Worm (Caenorhabditis elegans) whole organism, L1 larva: ENCODE results near the gene fbxl-1.
A peak's percentile ranks its signal among the peaks of the same experiment; 100 is the strongest.

ENCODE experiments used
- C04F5.9 ChIP-seq: sonication (generic microtip); optimal IDR thresholded peaks from 2 replicates; lab custom pipeline; 2016; ENCODE audit warnings: missing genetic modification characterization, missing compliant biosample characterization
- C34B4.2 ChIP-seq: sonication (generic microtip); optimal IDR thresholded peaks from 2 replicates; lab custom pipeline; 2017; ENCODE audit warnings: mild to moderate bottlenecking, missing genetic modification characterization, missing compliant biosample characterization
- Y116A8C.19 ChIP-seq: sonication (generic microtip); optimal IDR thresholded peaks from 2 replicates; lab custom pipeline; 2016; ENCODE audit warnings: missing compliant biosample characterization, missing genetic modification characterization, borderline replicate concordance
- aly-2 ChIP-seq: fragments of 150-350 bp; optimal IDR thresholded peaks from 2 replicates; lab custom pipeline; 2014; ENCODE audit warnings: missing biosample characterization, missing genetic modification characterization
- blmp-1 ChIP-seq: fragments of 150-350 bp; optimal IDR thresholded peaks from 2 replicates; lab custom pipeline; 2014; ENCODE audit warnings: missing biosample characterization, missing genetic modification characterization
- ceh-82 ChIP-seq, 3 experiments: fragments of 150-350 bp in 1 of 3; sonication (generic microtip) in 2 of 3; optimal IDR thresholded peaks; 2 replicates each; lab custom pipeline; 2014 to 2017; ENCODE audit warnings: missing biosample characterization in 3 of 3, missing genetic modification characterization in 3 of 3
- ceh-88 ChIP-seq: fragments of 200-800 bp; sonication (Bioruptor generic); IDR thresholded peaks from 2 replicates; pipeline ENCODE4 v1.3.6; 2022; ENCODE audit warnings: missing genetic modification characterization, missing compliant biosample characterization
- ces-1 ChIP-seq: fragments of 150-350 bp; optimal IDR thresholded peaks from 2 replicates; lab custom pipeline; 2014; ENCODE audit warnings: missing biosample characterization, missing genetic modification reagents, missing genetic modification characterization
- dpl-1 ChIP-seq, 3 experiments: fragments of 150-350 bp in 2 of 3; sonication (generic microtip) in 1 of 3; optimal IDR thresholded peaks; 2 replicates each; lab custom pipeline; 2014 to 2017; ENCODE audit warnings: missing biosample characterization in 3 of 3, missing genetic modification characterization in 3 of 3, missing genetic modification reagents in 3 of 3
- dsc-1 ChIP-seq: sonication (generic microtip); optimal IDR thresholded peaks from 2 replicates; lab custom pipeline; 2016; ENCODE audit warnings: mild to moderate bottlenecking, missing genetic modification characterization, missing compliant biosample characterization
- efl-1 ChIP-seq, 4 experiments: fragments of 150-350 bp; optimal IDR thresholded peaks in 3 of 4; peaks in 1 of 4; 1 replicate in 1 of 4; 2 replicates in 3 of 4; lab custom pipeline; 2014; ENCODE audit warnings: missing biosample characterization in 2 of 4, missing genetic modification characterization in 2 of 4, missing genetic modification reagents in 2 of 4
- egl-27 ChIP-seq, 2 experiments: fragments of 150-350 bp in 1 of 2; sonication (generic microtip); optimal IDR thresholded peaks; 3 replicates each; lab custom pipeline; 2017 to 2018; ENCODE audit warnings: missing biosample characterization in 2 of 2, missing genetic modification characterization in 2 of 2, missing genetic modification reagents in 2 of 2
- elt-2 ChIP-seq: sonication (generic microtip); optimal IDR thresholded peaks from 2 replicates; lab custom pipeline; 2016; ENCODE audit warnings: missing genetic modification characterization, mild to moderate bottlenecking, inconsistent platforms, missing compliant biosample characterization, missing genetic modification reagents
- fkh-10 ChIP-seq: sonication (generic microtip); optimal IDR thresholded peaks from 2 replicates; lab custom pipeline; 2017; ENCODE audit warnings: missing biosample characterization, missing genetic modification reagents, missing genetic modification characterization
- fos-1 ChIP-seq: fragments of 150-350 bp; optimal IDR thresholded peaks from 2 replicates; lab custom pipeline; 2014; ENCODE audit warnings: missing biosample characterization, missing genetic modification characterization
- hlh-17 ChIP-seq: fragments of 200-800 bp; sonication (Bioruptor generic); optimal IDR thresholded peaks from 2 replicates; lab custom pipeline; 2018; ENCODE audit warnings: missing genetic modification characterization, mild to moderate bottlenecking, missing compliant biosample characterization, moderate library complexity, borderline replicate concordance
- hpl-2 ChIP-seq: fragments of 150-350 bp; optimal IDR thresholded peaks from 2 replicates; lab custom pipeline; 2014; ENCODE audit warnings: missing biosample characterization, missing genetic modification reagents, missing genetic modification characterization
- irx-1 ChIP-seq: sonication (generic microtip); optimal IDR thresholded peaks from 2 replicates; lab custom pipeline; 2016; ENCODE audit warnings: missing genetic modification characterization, missing compliant biosample characterization
- isw-1 ChIP-seq: fragments of 200-800 bp; sonication (Bioruptor generic); IDR thresholded peaks from 2 replicates; pipeline ENCODE4 v1.3.6; 2022; ENCODE audit warnings: missing genetic modification characterization, missing compliant biosample characterization
- lin-13 ChIP-seq: fragments of 150-350 bp; optimal IDR thresholded peaks from 2 replicates; lab custom pipeline; 2014; ENCODE audit warnings: missing biosample characterization, missing genetic modification reagents, missing genetic modification characterization
- lin-15B ChIP-seq: fragments of 150-350 bp; sonication (generic microtip); optimal IDR thresholded peaks from 3 replicates; lab custom pipeline; 2014; ENCODE audit warnings: missing biosample characterization, missing genetic modification characterization
- lir-3 ChIP-seq: sonication (generic microtip); optimal IDR thresholded peaks from 2 replicates; lab custom pipeline; 2016; ENCODE audit warnings: mild to moderate bottlenecking, missing genetic modification characterization, moderate library complexity, missing compliant biosample characterization; ENCODE audit not compliant: poor library complexity
- lsy-2 ChIP-seq, 2 experiments: fragments of 150-350 bp; optimal IDR thresholded peaks; 2 replicates each; lab custom pipeline; 2014; ENCODE audit warnings: missing biosample characterization in 2 of 2, missing genetic modification characterization in 2 of 2
- nhr-11 ChIP-seq: fragments of 150-350 bp; optimal IDR thresholded peaks from 2 replicates; lab custom pipeline; 2014; ENCODE audit warnings: missing biosample characterization, missing genetic modification characterization
- nhr-12 ChIP-seq: sonication (generic microtip); optimal IDR thresholded peaks from 2 replicates; lab custom pipeline; 2017; ENCODE audit warnings: missing biosample characterization, missing genetic modification characterization
- nhr-19 ChIP-seq: fragments of 200-800 bp; sonication (Bioruptor generic); conservative IDR thresholded peaks from 2 replicates; pipeline ENCODE4 v1.3.6; 2022; ENCODE audit warnings: missing genetic modification characterization, missing compliant biosample characterization
- nhr-20 ChIP-seq: sonication (generic microtip); optimal IDR thresholded peaks from 2 replicates; lab custom pipeline; 2016; ENCODE audit warnings: mild to moderate bottlenecking, missing genetic modification characterization, missing compliant biosample characterization
- nhr-76 ChIP-seq: sonication (generic microtip); optimal IDR thresholded peaks from 2 replicates; lab custom pipeline; 2017; ENCODE audit warnings: missing biosample characterization, missing genetic modification characterization
- nhr-85 ChIP-seq: sonication (generic microtip); peaks from one replicate; lab custom pipeline; 2016; ENCODE audit warnings: missing genetic modification characterization, inconsistent platforms, missing compliant biosample characterization
- pax-3 ChIP-seq: fragments of 200-800 bp; sonication (Bioruptor generic); optimal IDR thresholded peaks from 2 replicates; lab custom pipeline; 2018; ENCODE audit warnings: mild to moderate bottlenecking, missing genetic modification characterization, moderate library complexity, missing compliant biosample characterization
- pqm-1 ChIP-seq: sonication (generic microtip); optimal IDR thresholded peaks from 3 replicates; lab custom pipeline; 2017; ENCODE audit warnings: missing biosample characterization, missing genetic modification characterization
- snu-23 ChIP-seq: sonication (generic microtip); optimal IDR thresholded peaks from 2 replicates; lab custom pipeline; 2016; ENCODE audit warnings: missing genetic modification characterization, missing compliant biosample characterization
- tbx-2 ChIP-seq: sonication (generic microtip); optimal IDR thresholded peaks from 2 replicates; lab custom pipeline; 2016; ENCODE audit warnings: missing genetic modification characterization, missing compliant biosample characterization
- tlp-1 ChIP-seq: fragments of 150-350 bp; optimal IDR thresholded peaks from 2 replicates; lab custom pipeline; 2014; ENCODE audit warnings: missing biosample characterization, missing genetic modification characterization
- unc-130 ChIP-seq: fragments of 150-350 bp; optimal IDR thresholded peaks from 2 replicates; lab custom pipeline; 2017; ENCODE audit warnings: missing biosample characterization, missing genetic modification characterization, inconsistent platforms
- unc-62 ChIP-seq: fragments of 150-350 bp; optimal IDR thresholded peaks from 2 replicates; lab custom pipeline; 2014; ENCODE audit warnings: missing biosample characterization, missing genetic modification reagents, missing genetic modification characterization
- unc-86 ChIP-seq: sonication (generic microtip); optimal IDR thresholded peaks from 2 replicates; lab custom pipeline; 2016; ENCODE audit warnings: missing genetic modification characterization, missing compliant biosample characterization
- xbp-1 ChIP-seq: sonication (generic microtip); optimal IDR thresholded peaks from 2 replicates; lab custom pipeline; 2016; ENCODE audit warnings: missing genetic modification characterization, missing compliant biosample characterization

The fbxl-1 gene

DNA sequence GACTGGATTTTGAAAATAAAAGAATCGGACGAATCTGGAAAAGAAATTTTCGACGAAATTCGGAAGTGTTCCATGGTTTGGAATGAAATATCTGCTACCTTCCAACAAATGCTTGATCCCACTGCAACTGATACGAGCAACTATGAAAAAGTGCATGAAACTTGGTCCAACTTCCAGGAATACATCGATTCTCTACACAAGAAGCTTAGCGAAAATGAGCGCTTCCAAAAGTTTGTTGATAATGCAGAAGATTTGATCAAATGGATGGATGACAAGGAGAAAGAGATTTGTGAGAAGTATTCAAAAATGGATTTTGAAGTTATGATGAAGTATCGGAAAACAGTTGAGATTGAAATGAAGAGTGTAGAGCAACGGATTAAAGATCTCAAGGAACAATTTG, 45.1 kb upstream of the fbxl-1 start:
- TF ChIP-seq dsc-1 (tag; lab: Kevin White, UChicago) (no peak), hlh-17 (no peak), pqm-1 (tag; lab: Kevin White, UChicago) (no peak), C04F5.9 (tag; lab: Kevin White, UChicago) (no peak), ceh-82 (tag; optimal IDR thresholded peaks at IDR 0.05; lab: Kevin White, UChicago) (no peak), nhr-12 (tag; lab: Kevin White, UChicago) (no peak), snu-23 (GFP tag; lab: Kevin White, UChicago) (no peak), lsy-2 (tag; optimal IDR thresholded peaks at IDR 0.05; lab: Kevin White, UChicago) (no peak), ces-1 (GFP tag; lab: Kevin White, UChicago) (no peak), nhr-20 (tag; lab: Kevin White, UChicago) (no peak), nhr-76 (no peak)

DNA sequence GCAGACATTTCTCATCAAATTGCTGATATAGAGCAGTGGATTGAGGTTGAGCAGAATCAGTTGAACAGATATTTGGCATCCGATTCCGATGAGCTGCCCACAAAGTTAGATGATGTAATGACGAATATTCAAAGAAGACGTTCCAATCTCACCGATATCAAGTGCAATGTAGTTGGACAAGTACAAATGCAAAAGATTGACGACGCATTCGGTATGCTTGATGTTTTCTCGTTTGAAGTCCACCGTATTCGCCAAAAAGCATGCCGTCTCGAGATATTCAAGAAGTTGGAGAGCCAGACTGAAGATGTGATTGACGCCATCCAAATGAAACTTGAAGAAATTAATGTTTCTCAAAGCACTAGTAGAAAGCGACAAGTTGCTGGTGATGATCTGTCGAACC, 42.5 kb upstream of the fbxl-1 start:
- TF ChIP-seq unc-130 (tag; lab: Kevin White, UChicago): no peak
- no peak for TF ChIP-seq blmp-1

DNA sequence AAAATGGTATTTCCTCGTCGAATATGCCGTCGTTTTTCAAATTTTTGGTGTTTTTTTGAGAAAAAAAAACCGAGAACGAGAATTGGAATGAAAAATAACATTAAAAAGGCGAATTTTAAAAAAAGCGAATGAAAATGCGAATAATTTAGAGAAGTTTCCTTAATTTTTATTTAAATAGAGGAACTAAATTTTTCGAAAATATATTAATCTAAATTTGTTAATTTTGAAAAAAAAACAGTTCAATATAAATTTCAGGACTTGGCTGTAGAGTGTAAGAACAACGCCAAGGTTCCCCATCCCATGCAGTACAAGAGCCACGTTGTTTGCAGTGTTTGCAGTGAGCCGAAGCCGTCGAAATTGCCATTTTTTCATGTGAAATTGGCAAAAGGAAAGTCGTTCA, 37.1 kb upstream of the fbxl-1 start, which contains the start of gene C50C3.19:
Gene C50C3.19, plus strand, starts transcription at position 301 of the 400 bp plus-strand sequence.
- TF ChIP-seq fos-1 (no peak), dpl-1 (GFP tag; optimal IDR thresholded peaks at IDR 0.05; lab: Kevin White, UChicago) (no peak), tlp-1 (no peak), elt-2 (tag; lab: Kevin White, UChicago) (no peak), C34B4.2 (tag; lab: Kevin White, UChicago) (no peak), nhr-11 (no peak), Y116A8C.19 (tag; lab: Kevin White, UChicago) (no peak), irx-1 (tag; lab: Kevin White, UChicago) (no peak), tbx-2 (tag; lab: Kevin White, UChicago) (no peak), egl-27 (tag; optimal IDR thresholded peaks at IDR 0.05; lab: Kevin White, UChicago) (no peak), C04F5.9 (tag; lab: Kevin White, UChicago) (no peak)

DNA sequence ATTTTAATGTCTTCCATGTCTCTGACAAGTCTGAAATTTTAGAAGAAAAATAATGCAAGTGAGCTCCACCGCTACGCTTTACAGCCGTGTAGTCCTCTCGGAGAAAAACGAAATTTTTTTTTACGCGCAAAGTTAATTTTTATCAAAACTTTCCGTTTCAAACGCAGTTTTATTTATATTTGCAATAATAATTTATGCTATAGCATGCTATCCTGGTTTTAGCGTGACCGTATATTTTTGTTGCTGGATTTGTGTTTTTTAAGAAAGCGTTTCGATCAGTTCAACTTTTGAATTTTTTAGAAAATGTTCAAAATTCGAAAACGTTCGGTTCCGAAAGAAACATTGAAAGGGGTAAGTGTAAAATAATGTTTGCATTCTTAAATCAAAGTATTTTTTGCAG, 35.9 kb upstream of the fbxl-1 start, which contains the start of gene C50C3.1:
Gene C50C3.1, plus strand, starts transcription at position 301 of the 400 bp plus-strand sequence.
- TF ChIP-seq aly-2 (tag; lab: Kevin White, UChicago) (no peak), efl-1 (optimal IDR thresholded peaks at IDR 0.05; lab: Kevin White, UChicago) (peak in 1 of 2 experiments; percentile 17), efl-1 (GFP tag; optimal IDR thresholded peaks at IDR 0.05 in 1 of 2; lab: Kevin White, UChicago) (no peak)

DNA sequence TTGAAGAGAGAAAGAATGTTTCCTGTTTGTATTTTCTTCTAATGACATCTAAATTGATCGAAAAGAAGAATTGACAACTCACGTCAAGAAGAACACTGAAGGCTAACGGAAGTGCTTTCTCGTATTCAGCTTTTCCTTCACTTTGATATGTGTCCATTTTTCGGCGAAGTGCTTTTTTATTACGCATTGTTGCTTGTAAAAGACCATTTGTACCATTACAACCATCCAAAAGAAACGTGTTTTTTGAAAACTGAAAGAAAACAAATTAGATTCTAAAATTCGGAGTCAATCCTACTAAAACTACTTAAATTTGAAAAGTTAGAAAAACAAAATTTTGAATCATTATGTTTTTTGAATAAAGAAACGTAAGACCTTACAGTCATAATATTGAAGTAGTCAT, 28.6 kb upstream of the fbxl-1 start:
- TF ChIP-seq lin-15B (tag; lab: Kevin White, UChicago) (no peak), ceh-88 (GFP tag; lab: Robert Waterston, UW) (no peak), lin-13 (GFP tag; lab: Kevin White, UChicago) (no peak), unc-86 (tag; lab: Kevin White, UChicago) (no peak), isw-1 (GFP tag; lab: Robert Waterston, UW) (no peak), hpl-2 (GFP tag; lab: Kevin White, UChicago) (no peak), egl-27 (tag; optimal IDR thresholded peaks at IDR 0.05; lab: Kevin White, UChicago) (no peak)

DNA sequence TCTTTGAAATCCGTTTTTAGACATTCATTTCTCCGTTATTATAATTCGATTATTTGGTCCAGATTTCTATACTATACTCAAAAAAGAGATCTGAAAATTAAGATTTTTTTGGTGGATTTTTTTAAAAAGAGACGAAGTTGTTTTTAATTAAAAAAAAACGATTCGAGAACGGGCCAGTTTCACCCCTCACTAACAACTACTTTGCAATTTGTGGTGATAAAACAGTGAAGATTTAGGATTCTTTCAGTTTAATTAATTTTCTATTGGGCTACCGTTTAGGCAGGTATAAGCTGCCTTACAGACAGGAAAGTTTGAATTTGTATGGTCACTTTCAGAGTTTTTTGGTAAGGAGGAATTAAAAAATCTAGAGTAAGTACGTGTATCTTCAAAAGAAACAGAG, 26.5 kb upstream of the fbxl-1 start, which contains the start of gene unc-36:
Gene unc-36, minus strand, starts transcription at position 101 of the 400 bp plus-strand sequence.
- no peak for TF ChIP-seq egl-27 (tag; optimal IDR thresholded peaks at IDR 0.05; lab: Kevin White, UChicago)
- TF ChIP-seq hpl-2 (GFP tag; lab: Kevin White, UChicago): no peak
- no peak for TF ChIP-seq lin-13 (GFP tag; lab: Kevin White, UChicago)
- TF ChIP-seq ceh-88 (GFP tag; lab: Robert Waterston, UW): no peak
- TF ChIP-seq fkh-10: no peak
- no peak for TF ChIP-seq unc-86 (tag; lab: Kevin White, UChicago)
- TF ChIP-seq unc-62 (GFP tag; lab: Kevin White, UChicago): no peak
- TF ChIP-seq nhr-85 (tag; lab: Kevin White, UChicago): no peak
- no peak for TF ChIP-seq nhr-19 (GFP tag; lab: Robert Waterston, UW)
- TF ChIP-seq lir-3 (tag; lab: Kevin White, UChicago): no peak
- no peak for TF ChIP-seq xbp-1
- TF ChIP-seq pax-3 (tag; lab: Kevin White, UChicago): no peak
